Worm (Caenorhabditis elegans) whole organism, midembryonic: ENCODE measurements around the gene H34I24.2.

Experiments used
- cog-1 ChIP-seq: sonication (generic microtip); optimal IDR thresholded peaks from 2 replicates; lab custom pipeline; 2016; ENCODE audit warnings: missing genetic modification characterization, missing compliant biosample characterization
- ztf-29 ChIP-seq: fragments of 200-800 bp; sonication (Bioruptor generic); IDR thresholded peaks from 2 replicates; pipeline ENCODE4 v1.3.6; 2022; ENCODE audit warnings: missing genetic modification reagents, missing genetic modification characterization, missing compliant biosample characterization

DNA sequence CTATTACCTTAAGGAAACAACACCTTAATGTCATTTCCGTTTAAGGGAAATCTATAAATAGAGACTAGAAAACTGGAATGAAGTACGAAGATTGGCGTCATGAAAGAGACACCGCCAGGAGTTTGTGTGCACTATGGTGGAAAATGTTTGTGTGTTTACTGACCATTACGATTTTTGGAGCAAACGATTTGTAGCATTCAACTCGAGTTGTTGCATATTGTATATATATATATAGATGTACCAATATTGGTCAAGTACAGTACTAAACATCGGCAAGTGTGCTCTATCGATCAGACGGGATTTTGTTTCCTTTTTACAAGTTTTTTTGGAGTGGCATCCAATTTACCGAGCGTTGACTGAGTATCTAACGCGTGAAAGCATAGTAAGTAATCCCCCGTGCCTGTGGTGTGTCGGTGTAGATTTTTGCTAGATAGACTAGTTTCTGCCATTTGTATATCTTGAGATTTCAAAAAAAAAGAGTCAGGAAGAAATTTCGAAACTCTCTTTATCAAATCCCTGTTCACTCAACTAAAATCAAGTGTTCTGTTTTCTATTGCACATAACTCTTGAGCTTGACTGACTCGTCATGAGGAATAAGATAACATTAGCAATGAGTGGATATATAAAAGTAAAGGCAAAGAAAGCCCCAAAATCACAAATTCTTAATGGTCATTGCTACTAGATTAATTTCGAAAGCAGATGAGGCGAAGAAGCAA, 39.9 kb upstream of the H34I24.2 start, which contains the start of the genes twk-45 and Y71H2AM.25:
- no peak for TF ChIP-seq cog-1 (tag; lab: Kevin White, UChicago)
- TF ChIP-seq ztf-29 (GFP tag; lab: Robert Waterston, UW): no peak
